Fruit fly (Drosophila melanogaster) whole organism, embryonic: ENCODE data around the gene CIA30.

Experiments
- ATbp ChIP-seq: fragments of 200-800 bp; sonication (Bioruptor generic); optimal IDR thresholded peaks from 2 replicates; lab custom pipeline; 2017; ENCODE audit warnings: missing biosample characterization, mild to moderate bottlenecking, missing genetic modification characterization, missing genetic modification reagents
- Aef1 ChIP-seq: fragments of 200-800 bp; sonication (Bioruptor generic); IDR thresholded peaks from 3 replicates; pipeline ENCODE4 v1.3.6; 2022; ENCODE audit warnings: missing biosample characterization, missing genetic modification characterization
- CG10209 ChIP-seq: fragments of 200-800 bp; sonication (Bioruptor generic); optimal IDR thresholded peaks from 3 replicates; lab custom pipeline; 2017; ENCODE audit warnings: missing biosample characterization, mild to moderate bottlenecking, missing genetic modification characterization, missing genetic modification reagents
- CG11247 ChIP-seq: fragments of 200-800 bp; sonication (Bioruptor generic); IDR thresholded peaks from 2 replicates; pipeline ENCODE4 v1.3.6; 2022; ENCODE audit warnings: missing biosample characterization, missing genetic modification characterization
- CG11456 ChIP-seq: fragments of 200-800 bp; sonication (Bioruptor generic); IDR thresholded peaks from 3 replicates; pipeline ENCODE4 v1.3.6; 2022; ENCODE audit warnings: missing biosample characterization, missing genetic modification characterization
- CG11723 ChIP-seq: fragments of 200-800 bp; sonication (Bioruptor generic); optimal IDR thresholded peaks from 2 replicates; lab custom pipeline; 2017; ENCODE audit warnings: missing biosample characterization, mild to moderate bottlenecking, missing genetic modification characterization
- CG13123 ChIP-seq: fragments of 200-800 bp; sonication (Bioruptor generic); optimal IDR thresholded peaks from 2 replicates; lab custom pipeline; 2016; ENCODE audit warnings: missing biosample characterization, missing genetic modification characterization
- CG17328 ChIP-seq: fragments of 200-800 bp; sonication (Bioruptor generic); IDR thresholded peaks from 2 replicates; pipeline ENCODE4 v1.3.6; 2022; ENCODE audit warnings: missing biosample characterization, missing genetic modification characterization
- CG18262 ChIP-seq: fragments of 200-800 bp; optimal IDR thresholded peaks from 3 replicates; lab custom pipeline; 2019; ENCODE audit warnings: missing biosample characterization, mild to moderate bottlenecking, missing genetic modification characterization, moderate library complexity
- CG33213 ChIP-seq: fragments of 200-800 bp; sonication (Bioruptor generic); optimal IDR thresholded peaks from 3 replicates; lab custom pipeline; 2016; ENCODE audit warnings: missing biosample characterization, missing genetic modification characterization
- CG3838 ChIP-seq: fragments of 200-800 bp; sonication (Bioruptor generic); optimal IDR thresholded peaks from 3 replicates; lab custom pipeline; 2016; ENCODE audit warnings: missing biosample characterization, missing genetic modification characterization
- CG43689 ChIP-seq: fragments of 200-800 bp; sonication (Bioruptor generic); IDR thresholded peaks from 2 replicates; pipeline ENCODE4 v1.3.6; 2022; ENCODE audit warnings: missing biosample characterization, missing genetic modification characterization
- CG4730 ChIP-seq: fragments of 200-800 bp; sonication (Bioruptor generic); IDR thresholded peaks from 2 replicates; pipeline ENCODE4 v1.3.6; 2022; ENCODE audit warnings: missing biosample characterization, missing genetic modification characterization
- CG4854 ChIP-seq: fragments of 200-800 bp; sonication (Bioruptor generic); optimal IDR thresholded peaks from 2 replicates; lab custom pipeline; 2016; ENCODE audit warnings: missing biosample characterization, missing genetic modification characterization, inconsistent platforms
- CG6683 ChIP-seq: fragments of 200-800 bp; sonication (Bioruptor generic); optimal IDR thresholded peaks from 2 replicates; lab custom pipeline; 2017; ENCODE audit warnings: missing biosample characterization, mild to moderate bottlenecking, missing genetic modification characterization, missing genetic modification reagents
- CG7556 ChIP-seq: fragments of 200-800 bp; sonication (Bioruptor generic); optimal IDR thresholded peaks from 2 replicates; lab custom pipeline; 2017; ENCODE audit warnings: missing biosample characterization, mild to moderate bottlenecking, missing genetic modification characterization
- CG7963 ChIP-seq: fragments of 200-800 bp; sonication (Bioruptor generic); IDR thresholded peaks from 3 replicates; pipeline ENCODE4 v1.3.6; 2022; ENCODE audit warnings: missing biosample characterization, missing genetic modification characterization; ENCODE audit not compliant: partially characterized antibody
- CG8478 ChIP-seq: fragments of >200 bp; optimal IDR thresholded peaks from 2 replicates; lab custom pipeline; 2018
- CG9215 ChIP-seq: fragments of 200-800 bp; sonication (Bioruptor generic); IDR thresholded peaks from 2 replicates; pipeline ENCODE4 v1.3.6; 2022; ENCODE audit warnings: missing biosample characterization, missing genetic modification characterization
- CG9797 ChIP-seq: fragments of 200-800 bp; sonication (Bioruptor generic); optimal IDR thresholded peaks from 3 replicates; lab custom pipeline; 2018; ENCODE audit warnings: missing biosample characterization, mild to moderate bottlenecking, missing genetic modification characterization
- CG9817 ChIP-seq: fragments of 200-800 bp; sonication (Bioruptor generic); optimal IDR thresholded peaks from 2 replicates; lab custom pipeline; 2018; ENCODE audit warnings: missing biosample characterization, mild to moderate bottlenecking, missing genetic modification characterization, moderate library complexity
- Camta ChIP-seq: fragments of 200-800 bp; sonication (Bioruptor generic); optimal IDR thresholded peaks from 2 replicates; lab custom pipeline; 2016; ENCODE audit warnings: missing biosample characterization, missing genetic modification characterization
- Gsc ChIP-seq: fragments of 200-800 bp; sonication (Bioruptor generic); IDR thresholded peaks from 2 replicates; pipeline ENCODE4 v1.3.6; 2022; ENCODE audit warnings: missing biosample characterization, missing genetic modification characterization
- HLH54F ChIP-seq: fragments of 200-800 bp; sonication (Bioruptor generic); optimal IDR thresholded peaks from 3 replicates; lab custom pipeline; 2016; ENCODE audit warnings: missing biosample characterization, missing genetic modification characterization
- Hr3 ChIP-seq: fragments of 200-800 bp; sonication (Bioruptor generic); optimal IDR thresholded peaks from 3 replicates; lab custom pipeline; 2016; ENCODE audit warnings: missing biosample characterization, missing genetic modification characterization
- Hsf ChIP-seq: fragments of 200-800 bp; sonication (Bioruptor generic); optimal IDR thresholded peaks from 3 replicates; lab custom pipeline; 2016; ENCODE audit warnings: missing biosample characterization, missing genetic modification characterization
- Jarid2 ChIP-seq: fragments of 200-800 bp; sonication (Bioruptor generic); optimal IDR thresholded peaks from 3 replicates; lab custom pipeline; 2017; ENCODE audit warnings: mild to moderate bottlenecking, missing biosample characterization, missing genetic modification reagents, missing genetic modification characterization
- Lhr ChIP-seq: fragments of 200-800 bp; sonication (Bioruptor generic); optimal IDR thresholded peaks from 3 replicates; lab custom pipeline; 2017; ENCODE audit warnings: mild to moderate bottlenecking, missing biosample characterization, missing genetic modification reagents, missing genetic modification characterization
- Opbp ChIP-seq: fragments of 200-800 bp; sonication (Bioruptor generic); IDR thresholded peaks from 3 replicates; pipeline ENCODE4 v1.3.6; 2022; ENCODE audit warnings: missing biosample characterization, missing genetic modification characterization; ENCODE audit not compliant: partially characterized antibody
- Optix ChIP-seq: fragments of 200-800 bp; sonication (Bioruptor generic); IDR thresholded peaks from 3 replicates; pipeline ENCODE4 v1.3.6; 2022; ENCODE audit warnings: missing biosample characterization, missing genetic modification characterization
- Poxn ChIP-seq: fragments of 200-800 bp; sonication (Bioruptor generic); IDR thresholded peaks from 2 replicates; pipeline ENCODE4 v1.3.6; 2022; ENCODE audit warnings: missing biosample characterization, missing genetic modification characterization
- Six4 ChIP-seq: fragments of 200-800 bp; sonication (Bioruptor generic); optimal IDR thresholded peaks from 2 replicates; lab custom pipeline; 2016; ENCODE audit warnings: missing biosample characterization, missing genetic modification characterization
- Xrp1 ChIP-seq: fragments of 200-800 bp; sonication (Bioruptor generic); IDR thresholded peaks from 2 replicates; pipeline ENCODE4 v1.3.6; 2022; ENCODE audit warnings: missing biosample characterization, missing genetic modification characterization
- crp ChIP-seq, 2 experiments: fragments of 200-800 bp; sonication (Bioruptor generic); optimal IDR thresholded peaks; 2 replicates in 1 of 2; 3 replicates in 1 of 2; lab custom pipeline; 2017; ENCODE audit warnings: missing biosample characterization in 2 of 2, missing genetic modification characterization in 2 of 2, mild to moderate bottlenecking in 1 of 2, moderate library complexity in 1 of 2
- ems ChIP-seq: fragments of 200-800 bp; sonication (Bioruptor generic); optimal IDR thresholded peaks from 3 replicates; lab custom pipeline; 2016; ENCODE audit warnings: missing biosample characterization, missing genetic modification characterization
- exex ChIP-seq: fragments of 200-800 bp; sonication (Bioruptor generic); optimal IDR thresholded peaks from 4 replicates; lab custom pipeline; 2018; ENCODE audit warnings: missing biosample characterization, mild to moderate bottlenecking, missing genetic modification characterization, moderate library complexity
- fd3F ChIP-seq: fragments of 200-800 bp; sonication (Bioruptor generic); optimal IDR thresholded peaks from 2 replicates; lab custom pipeline; 2018; ENCODE audit warnings: missing biosample characterization, mild to moderate bottlenecking, missing genetic modification characterization, moderate library complexity
- gt ChIP-seq: fragments of 200-800 bp; sonication (Bioruptor generic); IDR thresholded peaks from 2 replicates; pipeline ENCODE4 v1.3.6; 2022; ENCODE audit warnings: missing biosample characterization, missing genetic modification characterization
- lov ChIP-seq, 2 experiments: fragments of 200-800 bp in 1 of 2; fragments of >200 bp in 1 of 2; sonication (Bioruptor generic) in 1 of 2; IDR thresholded peaks in 1 of 2; optimal IDR thresholded peaks in 1 of 2; 2 replicates in 1 of 2; 3 replicates in 1 of 2; pipeline versions ENCODE4 v1.3.6 to Lab custom; 2017 to 2022; ENCODE audit warnings: missing biosample characterization in 1 of 2, missing genetic modification characterization in 1 of 2
- luna ChIP-seq: fragments of 200-800 bp; sonication (Bioruptor generic); optimal IDR thresholded peaks from 2 replicates; lab custom pipeline; 2016; ENCODE audit warnings: missing biosample characterization, missing genetic modification characterization
- mld ChIP-seq: fragments of 200-800 bp; sonication (Bioruptor generic); IDR thresholded peaks from 3 replicates; pipeline ENCODE4 v1.3.6; 2022; ENCODE audit warnings: missing biosample characterization, missing genetic modification characterization; ENCODE audit not compliant: partially characterized antibody
- nerfin-1 ChIP-seq: fragments of 200-800 bp; sonication (Bioruptor generic); optimal IDR thresholded peaks from 3 replicates; lab custom pipeline; 2019; ENCODE audit warnings: missing biosample characterization, mild to moderate bottlenecking, missing genetic modification characterization, moderate library complexity
- pb ChIP-seq: fragments of 200-800 bp; sonication (Bioruptor generic); optimal IDR thresholded peaks from 3 replicates; lab custom pipeline; 2016; ENCODE audit warnings: missing biosample characterization, missing genetic modification characterization
- phol ChIP-seq: fragments of 200-800 bp; sonication (Bioruptor generic); optimal IDR thresholded peaks from 3 replicates; lab custom pipeline; 2018; ENCODE audit warnings: missing biosample characterization, mild to moderate bottlenecking, missing genetic modification characterization, moderate library complexity
- pita ChIP-seq: fragments of 200-800 bp; sonication (Bioruptor generic); optimal IDR thresholded peaks from 2 replicates; lab custom pipeline; 2017; ENCODE audit warnings: missing biosample characterization, mild to moderate bottlenecking, missing genetic modification characterization
- prd ChIP-seq, 3 experiments: fragments of >200 bp in 2 of 3; fragments of 200-800 bp in 1 of 3; sonication (Bioruptor generic) in 1 of 3; optimal IDR thresholded peaks in 2 of 3; IDR thresholded peaks in 1 of 3; 2 replicates in 2 of 3; 3 replicates in 1 of 3; pipeline versions ENCODE4 v1.3.6 to Lab custom; 2017 to 2022; ENCODE audit warnings: missing biosample characterization in 1 of 3, missing genetic modification characterization in 1 of 3
- sna ChIP-seq: fragments of 200-800 bp; sonication (Bioruptor generic); IDR thresholded peaks from 2 replicates; pipeline ENCODE4 v1.3.6; 2022; ENCODE audit warnings: missing biosample characterization, missing genetic modification characterization; ENCODE audit not compliant: partially characterized antibody
- tgo ChIP-seq: fragments of 200-800 bp; sonication (Bioruptor generic); IDR thresholded peaks from 3 replicates; pipeline ENCODE4 v1.3.6; 2022; ENCODE audit warnings: missing biosample characterization, missing genetic modification characterization
- toy ChIP-seq: fragments of 200-800 bp; sonication (Bioruptor generic); IDR thresholded peaks from 2 replicates; pipeline ENCODE4 v1.3.6; 2022; ENCODE audit warnings: missing biosample characterization, missing genetic modification characterization
- yki ChIP-seq: fragments of >200 bp; optimal IDR thresholded peaks from 3 replicates; lab custom pipeline; 2018

The CIA30 gene

dm6 chr3R:29736678-29737093 is at the start of gene CIA30, which contains the start of gene CG7601 (continued):
- TF ChIP-seq pita (no peak), CG4854 (peak; percentile 99), Gsc (GFP tag; lab: Robert Waterston, UW) (peak; percentile 100), CG43689 (peak; percentile 100), Six4 (GFP tag; lab: Kevin White, UChicago) (peak; percentile 99), nerfin-1 (tag; lab: Kevin White, UChicago) (peak; percentile 95), CG9817 (tag; lab: Kevin White, UChicago) (peak; percentile 99), fd3F (GFP tag; lab: Kevin White, UChicago) (peak; percentile 96), CG11723 (GFP tag; lab: Kevin White, UChicago) (peak; percentile 95), Optix (GFP tag; lab: Robert Waterston, UW) (peak; percentile 100), Poxn (peak; percentile 99), exex (tag; lab: Kevin White, UChicago) (peak; percentile 96), CG13123 (GFP tag; lab: Kevin White, UChicago) (peak; percentile 94), CG18262 (tag; lab: Kevin White, UChicago) (peak; percentile 97), Opbp (GFP tag; lab: Robert Waterston, UW) (no peak), lov (optimal IDR thresholded peaks at IDR 0.05; lab: Kevin White, UChicago) (no peak), lov (GFP tag; IDR thresholded peaks at IDR 0.05; lab: Robert Waterston, UW) (peak; percentile 100), CG9215 (GFP tag; lab: Robert Waterston, UW) (peak; percentile 100), ATbp (GFP tag; lab: Kevin White, UChicago) (peak; percentile 96), Jarid2 (GFP tag; lab: Kevin White, UChicago) (no peak), Aef1 (GFP tag; lab: Robert Waterston, UW) (peak; percentile 100), CG11247 (GFP tag; lab: Robert Waterston, UW) (peak; percentile 100), CG4730 (GFP tag; lab: Robert Waterston, UW) (peak; percentile 100), crp (GFP tag; optimal IDR thresholded peaks at IDR 0.05; lab: Kevin White, UChicago) (peak; percentile 85 to 97), CG7963 (no peak), ems (GFP tag; lab: Kevin White, UChicago) (peak; percentile 98), CG8478 (lab: Kevin White, UChicago) (no peak), pb (GFP tag; lab: Kevin White, UChicago) (peak; percentile 99), phol (tag; lab: Kevin White, UChicago) (peak; percentile 98), yki (lab: Kevin White, UChicago) (no peak), mld (GFP tag; lab: Robert Waterston, UW) (no peak), sna (GFP tag; lab: Robert Waterston, UW) (no peak), CG3838 (GFP tag; lab: Kevin White, UChicago) (peak; percentile 92), gt (peak; percentile 100), tgo (peak; percentile 100), HLH54F (GFP tag; lab: Kevin White, UChicago) (peak; percentile 99), Hr3 (peak; percentile 97), CG17328 (peak; percentile 99), Lhr (GFP tag; lab: Kevin White, UChicago) (peak; percentile 89), Xrp1 (GFP tag; lab: Robert Waterston, UW) (peak; percentile 100), CG7556 (GFP tag; lab: Kevin White, UChicago) (peak; percentile 96), CG33213 (peak; percentile 99), luna (GFP tag; lab: Kevin White, UChicago) (peak; percentile 99), CG10209 (GFP tag; lab: Kevin White, UChicago) (peak; percentile 97), CG11456 (GFP tag; lab: Robert Waterston, UW) (peak; percentile 100), CG9797 (GFP tag; lab: Kevin White, UChicago) (peak; percentile 46), Hsf (GFP tag; lab: Kevin White, UChicago) (peak; percentile 99), toy (GFP tag; lab: Robert Waterston, UW) (peak; percentile 99), CG6683 (GFP tag; lab: Kevin White, UChicago) (peak; percentile 93), prd (optimal IDR thresholded peaks at IDR 0.05; lab: Kevin White, UChicago) (no peak), prd (GFP tag; IDR thresholded peaks at IDR 0.05; lab: Robert Waterston, UW) (peak; percentile 100), Camta (GFP tag; lab: Kevin White, UChicago) (peak; percentile 99)
